Fruit fly (Drosophila melanogaster) Kc167 (cell line): ENCODE results near the gene drm.

Experiments
- Myc ChIP-seq: fragments of >200 bp; optimal IDR thresholded peaks from 2 replicates; lab custom pipeline; 2017; ENCODE audit warnings: missing external identifiers
- Sin3A ChIP-seq: fragments of >200 bp; optimal IDR thresholded peaks from 2 replicates; lab custom pipeline; 2018; ENCODE audit warnings: missing external identifiers
- h ChIP-seq: fragments of >200 bp; optimal IDR thresholded peaks from 3 replicates; lab custom pipeline; 2018; ENCODE audit warnings: missing external identifiers
- insv ChIP-seq: fragments of >200 bp; optimal IDR thresholded peaks from 3 replicates; lab custom pipeline; 2018; ENCODE audit warnings: missing external identifiers
- psq ChIP-seq: fragments of >200 bp; optimal IDR thresholded peaks from 2 replicates; lab custom pipeline; 2017; ENCODE audit warnings: missing external identifiers
- ttk ChIP-seq: sonication (Bioruptor generic); optimal IDR thresholded peaks from 2 replicates; lab custom pipeline; 2017; ENCODE audit warnings: missing external identifiers

The drm gene

DNA sequence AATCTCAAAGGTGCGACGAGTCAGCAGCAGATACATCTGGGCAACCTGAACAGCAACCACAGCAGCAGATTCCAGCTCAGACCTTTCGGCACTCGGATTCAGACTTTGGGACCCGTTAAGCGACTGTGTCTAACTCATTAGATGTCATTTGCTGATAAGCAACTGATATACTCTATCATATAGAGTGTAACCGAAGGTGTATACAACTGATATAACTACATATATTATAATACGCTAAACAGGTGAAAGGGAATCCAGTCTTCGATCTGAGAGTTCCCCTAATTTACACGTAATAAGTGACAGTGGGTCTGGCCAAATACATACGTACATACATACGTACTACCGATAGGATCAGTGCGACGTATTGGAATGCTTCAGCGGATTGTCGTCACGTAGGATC, 11.5 kb downstream of the drm start:
- TF ChIP-seq Myc (lab: Kevin White, UChicago): no peak
- TF ChIP-seq psq (lab: Kevin White, UChicago): no peak
- no peak for TF ChIP-seq Sin3A (lab: Kevin White, UChicago)
- no peak for TF ChIP-seq h (lab: Kevin White, UChicago)
- TF ChIP-seq ttk (lab: Kevin White, UChicago): no peak
- no peak for TF ChIP-seq insv (lab: Kevin White, UChicago)

dm6 chr2L:3552773-3553172, 13.7 kb downstream of the drm start:
- no peak for TF ChIP-seq Myc (lab: Kevin White, UChicago)
- TF ChIP-seq Sin3A (lab: Kevin White, UChicago): no peak
- TF ChIP-seq psq (lab: Kevin White, UChicago): no peak
- no peak for TF ChIP-seq ttk (lab: Kevin White, UChicago)
- TF ChIP-seq h (lab: Kevin White, UChicago): no peak
- no peak for TF ChIP-seq insv (lab: Kevin White, UChicago)

dm6 chr2L:3553902-3554301, 14.9 kb downstream of the drm start:
- no peak for TF ChIP-seq insv (lab: Kevin White, UChicago)
- no peak for TF ChIP-seq psq (lab: Kevin White, UChicago)
- TF ChIP-seq Sin3A (lab: Kevin White, UChicago): no peak
- TF ChIP-seq Myc (lab: Kevin White, UChicago): no peak
- TF ChIP-seq h (lab: Kevin White, UChicago): no peak
- TF ChIP-seq ttk (lab: Kevin White, UChicago): no peak

DNA sequence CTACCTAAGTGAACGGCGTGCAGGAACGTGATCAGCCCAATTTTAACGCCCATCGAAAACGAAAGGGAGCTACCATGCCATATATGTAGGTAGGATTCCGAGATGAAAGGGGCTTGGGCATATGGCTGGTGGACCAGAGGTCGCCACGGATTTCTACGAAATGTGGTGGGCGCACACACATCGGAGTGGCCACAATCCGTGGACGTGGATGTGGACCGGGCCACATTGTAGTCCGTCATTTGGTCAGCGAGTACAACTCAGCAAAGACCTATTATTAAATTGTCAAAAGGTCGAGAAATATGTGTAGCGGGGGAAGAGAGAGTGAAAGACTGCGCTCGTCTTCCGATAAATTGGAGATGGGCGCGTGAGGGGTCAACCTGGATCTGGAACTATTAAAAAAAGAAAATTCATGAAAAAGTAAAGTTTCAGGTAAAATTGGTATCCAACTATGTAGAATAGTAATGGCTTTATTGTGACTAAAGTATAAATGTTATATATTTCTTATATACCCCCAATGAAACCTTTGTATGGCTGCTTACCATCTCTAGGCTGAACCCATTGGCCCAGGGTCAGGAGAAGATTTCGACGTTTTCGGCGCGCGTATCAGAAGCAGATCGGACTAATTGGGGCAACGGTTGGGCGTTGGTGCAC, 16.5 kb downstream of the drm start:
- no peak for TF ChIP-seq Myc (lab: Kevin White, UChicago)
- no peak for TF ChIP-seq Sin3A (lab: Kevin White, UChicago)
- no peak for TF ChIP-seq ttk (lab: Kevin White, UChicago)
- TF ChIP-seq h (lab: Kevin White, UChicago): no peak
- TF ChIP-seq psq (lab: Kevin White, UChicago): no peak
- no peak for TF ChIP-seq insv (lab: Kevin White, UChicago)

- TF ChIP-seq ttk (lab: Kevin White, UChicago) (no peak), psq (lab: Kevin White, UChicago) (no peak), Sin3A (lab: Kevin White, UChicago) (no peak), Myc (lab: Kevin White, UChicago) (no peak), h (lab: Kevin White, UChicago) (no peak), insv (lab: Kevin White, UChicago) (no peak)
Observed at dm6 chr2L:3556937-3557336, 17.9 kb downstream of the drm start.

DNA sequence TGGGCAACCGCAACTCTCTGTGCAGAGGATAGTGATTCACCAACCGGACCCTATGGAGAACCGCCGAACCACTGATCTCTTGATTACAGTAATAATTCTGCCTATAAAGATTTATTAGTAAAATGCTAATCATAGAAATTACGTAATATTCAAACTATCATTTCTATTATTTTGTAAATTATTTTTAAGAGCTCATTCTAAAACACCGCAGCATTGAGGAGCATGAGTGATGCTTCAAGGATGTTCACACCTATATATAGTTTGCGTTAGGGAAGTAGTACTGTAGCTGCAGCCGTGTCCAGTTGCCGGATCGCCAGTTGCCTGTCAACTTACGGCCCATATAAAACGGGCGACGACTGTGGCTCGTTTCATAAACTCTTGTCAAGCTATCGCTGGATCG, 18.4 kb downstream of the drm start:
- no peak for TF ChIP-seq insv (lab: Kevin White, UChicago)
- no peak for TF ChIP-seq Sin3A (lab: Kevin White, UChicago)

- TF ChIP-seq Myc (lab: Kevin White, UChicago) (no peak), insv (lab: Kevin White, UChicago) (no peak), Sin3A (lab: Kevin White, UChicago) (no peak), h (lab: Kevin White, UChicago) (no peak), psq (lab: Kevin White, UChicago) (no peak), ttk (lab: Kevin White, UChicago) (no peak)
Observed at dm6 chr2L:3558299-3558698, 19.3 kb downstream of the drm start.

DNA sequence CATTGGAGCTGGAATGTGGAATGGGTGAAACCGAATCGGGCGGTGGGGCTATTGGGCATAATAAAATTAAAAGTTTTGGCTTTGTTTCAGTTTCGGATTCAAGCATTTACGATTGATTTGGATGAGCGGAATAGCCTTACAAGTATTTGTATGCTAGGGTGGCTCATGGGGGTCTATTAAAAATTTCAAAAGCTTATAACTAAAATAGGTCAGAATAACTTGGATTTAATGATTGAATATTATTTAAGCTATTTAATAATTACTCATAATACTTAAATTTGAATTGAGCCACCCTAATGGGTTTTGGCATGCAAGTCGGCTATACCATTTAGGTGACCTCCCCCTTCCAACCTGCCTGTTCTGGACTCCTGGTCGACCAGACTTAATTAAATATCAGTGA, 20.6 kb downstream of the drm start:
- TF ChIP-seq ttk (lab: Kevin White, UChicago): no peak
- TF ChIP-seq insv (lab: Kevin White, UChicago): no peak
- TF ChIP-seq psq (lab: Kevin White, UChicago): no peak
- no peak for TF ChIP-seq h (lab: Kevin White, UChicago)
- no peak for TF ChIP-seq Sin3A (lab: Kevin White, UChicago)
- TF ChIP-seq Myc (lab: Kevin White, UChicago): no peak

DNA sequence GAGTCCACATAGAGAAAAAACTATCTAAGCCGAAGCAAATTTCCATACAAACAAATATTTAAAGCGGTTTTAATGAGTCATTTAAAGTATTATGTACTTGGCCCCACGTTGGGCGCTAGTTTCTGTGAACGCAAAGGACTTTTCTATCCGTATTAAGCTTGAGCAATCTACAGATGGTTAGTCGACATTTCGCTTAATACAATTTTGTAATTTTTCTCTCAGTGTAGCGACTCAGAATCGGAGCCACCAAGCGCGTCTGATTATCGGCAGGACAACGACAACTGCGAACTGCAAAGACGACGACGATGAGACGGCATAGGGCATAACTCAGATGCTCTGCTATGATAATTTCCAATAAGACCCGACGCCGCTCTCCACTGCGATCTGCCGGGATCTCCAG, 23.4 kb downstream of the drm start:
- no peak for TF ChIP-seq h (lab: Kevin White, UChicago)
- no peak for TF ChIP-seq Myc (lab: Kevin White, UChicago)
- no peak for TF ChIP-seq Sin3A (lab: Kevin White, UChicago)
- TF ChIP-seq ttk (lab: Kevin White, UChicago): no peak
- no peak for TF ChIP-seq insv (lab: Kevin White, UChicago)
- no peak for TF ChIP-seq psq (lab: Kevin White, UChicago)

DNA sequence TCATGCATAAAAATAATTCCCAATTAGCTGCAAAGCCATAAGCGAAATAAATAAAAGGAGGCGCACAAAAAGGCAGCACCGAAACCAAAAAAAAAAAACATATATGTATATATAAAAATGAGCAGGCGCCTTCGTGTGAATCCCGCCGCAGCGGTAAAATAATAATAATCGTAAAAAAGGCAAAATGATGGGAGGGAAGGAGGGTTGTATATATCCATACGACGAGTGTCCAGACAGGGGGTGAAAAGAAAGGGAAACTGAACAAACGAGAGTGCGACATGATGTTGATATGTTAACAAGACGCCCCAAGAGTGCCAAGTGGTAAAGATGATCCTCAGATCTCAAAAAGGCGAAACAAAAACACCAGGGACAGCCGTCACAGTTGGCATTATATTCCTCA, 25.5 kb downstream of the drm start:
- TF ChIP-seq Sin3A (lab: Kevin White, UChicago) (no peak), insv (lab: Kevin White, UChicago) (no peak), psq (lab: Kevin White, UChicago) (no peak), h (lab: Kevin White, UChicago) (no peak), ttk (lab: Kevin White, UChicago) (no peak), Myc (lab: Kevin White, UChicago) (no peak)

DNA sequence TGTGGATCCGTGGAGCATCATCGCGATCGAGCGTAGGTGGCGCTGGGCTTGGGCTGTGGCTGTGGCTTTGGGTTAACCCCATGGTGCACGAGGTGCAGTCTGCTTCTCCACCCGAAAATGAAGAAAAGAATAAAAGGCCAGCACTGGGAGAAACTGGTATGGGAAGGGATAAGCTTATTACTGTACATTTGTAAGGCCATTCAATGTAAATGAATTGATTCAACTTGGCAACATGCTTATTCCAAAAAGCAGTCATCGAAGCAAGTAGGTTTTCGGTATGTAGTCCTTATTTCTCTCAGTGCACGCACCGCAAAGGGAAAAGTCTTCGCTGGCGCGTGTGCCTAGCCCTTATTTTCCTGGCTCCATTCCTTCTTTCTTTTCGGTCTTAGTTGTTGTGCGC, 27.5 kb downstream of the drm start:
- TF ChIP-seq Myc (lab: Kevin White, UChicago): no peak
- TF ChIP-seq h (lab: Kevin White, UChicago): no peak
- no peak for TF ChIP-seq ttk (lab: Kevin White, UChicago)
- no peak for TF ChIP-seq psq (lab: Kevin White, UChicago)
- no peak for TF ChIP-seq Sin3A (lab: Kevin White, UChicago)
- no peak for TF ChIP-seq insv (lab: Kevin White, UChicago)

DNA sequence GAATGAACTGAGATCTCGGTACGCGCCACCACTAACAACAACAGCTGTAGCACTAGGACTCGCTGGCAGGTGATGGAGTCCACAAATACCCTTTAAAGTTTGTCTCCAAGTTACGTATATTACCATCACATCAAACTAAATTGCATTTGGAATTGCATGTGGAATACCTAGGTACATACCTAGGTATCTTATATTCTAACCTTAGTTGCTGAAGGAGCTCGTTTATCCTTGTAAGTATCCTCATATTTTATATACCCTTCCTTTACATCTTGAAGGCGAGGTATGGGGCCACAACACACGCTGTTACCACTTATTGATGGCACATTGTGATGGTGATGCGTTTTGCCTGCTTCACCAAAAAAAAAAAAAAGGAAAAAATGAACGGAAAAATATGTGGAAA, 28.3 kb downstream of the drm start:
- no peak for TF ChIP-seq h (lab: Kevin White, UChicago)
- no peak for TF ChIP-seq Sin3A (lab: Kevin White, UChicago)
- no peak for TF ChIP-seq Myc (lab: Kevin White, UChicago)
- TF ChIP-seq ttk (lab: Kevin White, UChicago): no peak
- TF ChIP-seq psq (lab: Kevin White, UChicago): no peak
- no peak for TF ChIP-seq insv (lab: Kevin White, UChicago)
